Worm (Caenorhabditis elegans): ENCODE data around the gene F54E7.9.

The F54E7.9 gene

DNA sequence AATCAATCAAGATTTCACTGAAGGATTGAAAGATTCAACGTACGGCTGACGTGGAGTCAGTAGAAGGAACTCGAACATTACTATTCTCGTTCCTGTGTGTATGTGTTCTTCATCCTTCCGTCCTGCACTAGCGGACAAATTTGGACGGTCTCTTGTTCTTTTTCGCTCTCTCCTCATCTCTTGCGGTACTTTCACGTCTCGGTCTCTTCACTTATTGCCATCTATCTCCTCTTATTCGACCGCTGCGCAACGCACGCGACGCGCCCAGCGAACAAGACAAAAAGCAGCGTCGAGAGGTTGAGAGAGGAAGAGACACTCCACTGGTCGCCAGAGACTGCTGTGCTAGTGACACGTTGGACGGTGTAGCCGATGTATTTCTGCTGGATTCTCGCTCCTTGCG, 37.8 kb upstream of the F54E7.9 start (continued):
- peak; percentile 84 for TF ChIP-seq lin-11 (tag; optimal IDR thresholded peaks at IDR 0.05)
- TF ChIP-seq dmd-4 (tag; optimal IDR thresholded peaks at IDR 0.05): no peak
- no peak for TF ChIP-seq elt-3 (tag; optimal IDR thresholded peaks at IDR 0.05)
- peak; percentile 73 for TF ChIP-seq nhr-21 (tag; optimal IDR thresholded peaks at IDR 0.05)
- peak; percentile 63 to 68 for TF ChIP-seq mdl-1 (tag; optimal IDR thresholded peaks at IDR 0.05)
- no peak for TF ChIP-seq nhr-77 (tag; optimal IDR thresholded peaks at IDR 0.05)
- TF ChIP-seq ceh-82 (tag; optimal IDR thresholded peaks at IDR 0.05): no peak
- peak; percentile 24 for TF ChIP-seq blmp-1 (tag; optimal IDR thresholded peaks at IDR 0.05; ENCODE audit: insufficient read depth)
- peak; percentile 34 for TF ChIP-seq sma-3 (GFP tag; optimal IDR thresholded peaks at IDR 0.05)
- no peak for TF ChIP-seq ceh-16 (tag; optimal IDR thresholded peaks at IDR 0.05)
- TF ChIP-seq unc-55 (GFP tag; optimal IDR thresholded peaks at IDR 0.05): peak; percentile 83
- TF ChIP-seq nhr-237 (tag; optimal IDR thresholded peaks at IDR 0.05): no peak
- no peak for TF ChIP-seq nhr-11 (tag; optimal IDR thresholded peaks at IDR 0.05)
- TF ChIP-seq C34F6.9 (tag; optimal IDR thresholded peaks at IDR 0.05): peak; percentile 87
- no peak for TF ChIP-seq zag-1 (tag; optimal IDR thresholded peaks at IDR 0.05)
- peak; percentile 88 for TF ChIP-seq nhr-129 (tag; optimal IDR thresholded peaks at IDR 0.05)
- peak; percentile 7 for TF ChIP-seq ztf-4 (tag; optimal IDR thresholded peaks at IDR 0.05)
- peak; percentile 26 for TF ChIP-seq snpc-4 (tag; optimal IDR thresholded peaks at IDR 0.05)
- TF ChIP-seq peb-1 (tag; optimal IDR thresholded peaks at IDR 0.05): no peak
- TF ChIP-seq crh-2 (tag; optimal IDR thresholded peaks at IDR 0.05): peak; percentile 51
- TF ChIP-seq unc-62 (GFP tag; optimal IDR thresholded peaks at IDR 0.05): no peak
- TF ChIP-seq ztf-11 (tag; optimal IDR thresholded peaks at IDR 0.05): no peak
- TF ChIP-seq egl-27 (tag; optimal IDR thresholded peaks at IDR 0.05): peak; percentile 26
- TF ChIP-seq lin-13 (GFP tag; optimal IDR thresholded peaks at IDR 0.05): peak; percentile 12
- peak; percentile 60 for TF ChIP-seq nhr-25 (tag; optimal IDR thresholded peaks at IDR 0.05)
- no peak for TF ChIP-seq ama-1 (optimal IDR thresholded peaks at IDR 0.05)

DNA sequence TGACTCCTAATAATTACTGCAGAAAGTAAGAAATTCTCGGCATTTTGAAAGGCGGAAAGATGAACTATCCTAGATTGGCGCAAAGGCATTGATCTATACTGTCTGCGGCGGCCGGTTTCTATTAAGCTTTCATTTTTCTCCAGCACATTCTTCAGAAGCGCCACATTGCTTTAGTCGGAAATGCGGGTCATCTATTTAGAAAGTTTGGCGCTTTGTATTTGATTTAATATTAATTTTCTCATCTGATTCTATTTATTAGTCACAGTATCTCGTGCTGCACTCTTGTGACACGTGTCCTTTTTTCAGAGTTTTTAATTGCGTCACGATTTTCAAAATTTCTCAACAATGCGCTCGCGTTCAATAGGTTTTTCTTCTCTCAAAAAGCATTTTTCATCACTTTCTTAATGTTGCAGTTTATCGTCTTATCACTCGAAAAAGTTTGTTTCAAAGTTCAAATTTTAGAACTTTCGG, 37.3 kb upstream of the F54E7.9 start:
- TF ChIP-seq dmd-4 (tag; optimal IDR thresholded peaks at IDR 0.05): no peak
- no peak for TF ChIP-seq lin-13 (GFP tag; optimal IDR thresholded peaks at IDR 0.05)
- TF ChIP-seq lin-11 (tag; optimal IDR thresholded peaks at IDR 0.05): no peak
- TF ChIP-seq nhr-6 (tag; optimal IDR thresholded peaks at IDR 0.05): peak; percentile 16
- TF ChIP-seq nhr-12 (tag; optimal IDR thresholded peaks at IDR 0.05): no peak
- TF ChIP-seq crh-2 (tag; optimal IDR thresholded peaks at IDR 0.05): no peak
- TF ChIP-seq sma-9 (GFP tag; optimal IDR thresholded peaks at IDR 0.05): peak; percentile 2
- no peak for TF ChIP-seq sma-9 (tag; optimal IDR thresholded peaks at IDR 0.05)
- TF ChIP-seq ztf-11 (tag; optimal IDR thresholded peaks at IDR 0.05): no peak

DNA sequence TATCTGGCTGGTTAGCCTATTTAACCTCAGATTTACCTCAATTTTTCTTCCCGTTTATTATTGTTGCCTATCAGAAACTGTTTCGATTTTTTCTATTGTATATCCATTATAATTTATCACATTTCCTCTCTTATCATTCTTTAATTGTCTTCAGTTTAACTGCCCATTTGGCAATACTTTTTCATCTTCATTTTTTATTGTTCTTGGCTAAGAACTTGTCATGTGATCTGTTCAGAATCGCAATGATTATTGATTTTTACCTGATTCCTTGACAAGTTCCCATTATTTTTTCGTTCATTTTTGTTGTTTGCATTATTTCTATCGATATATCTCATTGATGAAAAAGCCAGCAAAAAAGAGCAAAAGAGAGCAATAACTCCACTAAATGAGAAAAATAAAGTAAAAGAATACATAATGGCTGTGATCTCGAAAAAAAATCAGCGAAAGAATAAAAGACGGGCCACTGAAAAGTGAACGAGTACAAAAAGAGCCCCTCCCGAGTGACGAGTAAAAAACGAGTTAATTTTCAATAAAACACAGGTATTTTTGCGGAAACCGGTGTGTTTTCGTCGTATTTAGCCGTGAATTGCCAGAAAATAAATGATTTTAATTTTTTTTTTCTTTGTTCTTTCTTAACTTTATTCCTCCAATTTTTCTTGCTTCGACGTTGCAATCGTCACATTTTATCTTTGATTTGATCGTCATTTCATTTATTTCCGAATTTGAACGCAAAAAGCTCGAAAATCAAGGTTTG, 36.7 kb upstream of the F54E7.9 start, which contains the start of gene arf-1:
Gene arf-1 (plus strand): TSS at position 657 of the 754 bp plus-strand sequence.
- TF ChIP-seq nhr-21 (tag; optimal IDR thresholded peaks at IDR 0.05) (no peak), dmd-4 (tag; optimal IDR thresholded peaks at IDR 0.05) (no peak), fos-1 (tag; optimal IDR thresholded peaks at IDR 0.05) (no peak), lsy-2 (tag; optimal IDR thresholded peaks at IDR 0.05) (no peak), nhr-12 (tag; optimal IDR thresholded peaks at IDR 0.05) (no peak), ZK546.5 (tag; optimal IDR thresholded peaks at IDR 0.05) (no peak)

DNA sequence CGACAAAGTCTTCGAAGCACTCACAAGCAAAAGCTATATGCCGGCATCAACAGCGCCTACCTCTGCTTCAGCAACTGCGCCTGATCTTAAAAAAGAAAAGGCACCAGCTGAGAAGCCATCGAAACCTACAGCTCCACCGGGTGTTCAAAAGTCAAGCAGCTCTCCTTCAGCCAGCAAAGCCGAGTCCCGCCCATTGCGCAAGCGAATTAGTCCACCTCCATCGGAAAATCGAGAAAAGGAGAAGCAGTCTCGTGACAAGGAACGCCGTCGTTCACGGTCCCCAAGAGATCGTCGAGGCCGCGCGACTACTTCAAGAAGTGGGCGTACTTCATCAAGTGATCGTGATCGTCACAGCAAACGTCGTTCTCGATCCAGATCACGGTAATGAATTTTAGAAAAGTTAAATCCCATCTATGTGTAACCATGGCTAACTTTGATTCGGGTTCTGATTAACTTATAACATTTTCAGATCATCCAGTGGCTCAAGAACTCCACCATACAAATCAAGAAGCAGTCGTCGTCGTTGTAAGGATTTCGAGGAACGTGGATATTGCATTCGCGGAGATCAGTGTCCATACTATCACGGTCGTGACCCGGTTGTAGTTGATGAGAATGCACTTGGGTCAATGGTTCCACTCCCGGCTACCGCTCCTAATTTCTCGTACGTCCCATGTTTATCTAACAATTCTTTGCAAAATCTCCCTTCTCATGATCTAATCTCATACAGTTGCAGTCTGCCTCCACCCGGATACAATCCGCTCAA, 34.4 kb upstream of the F54E7.9 start:
- TF ChIP-seq alr-1 (tag; optimal IDR thresholded peaks at IDR 0.05): no peak
- TF ChIP-seq mab-5 (tag; optimal IDR thresholded peaks at IDR 0.05): no peak
- TF ChIP-seq lin-39 (tag; optimal IDR thresholded peaks at IDR 0.05): no peak
- no peak for TF ChIP-seq unc-39 (tag; optimal IDR thresholded peaks at IDR 0.05)
- no peak for TF ChIP-seq nhr-25 (tag; optimal IDR thresholded peaks at IDR 0.05)
- no peak for TF ChIP-seq skn-1 (tag; optimal IDR thresholded peaks at IDR 0.05)
- TF ChIP-seq dmd-4 (tag; optimal IDR thresholded peaks at IDR 0.05): no peak
- no peak for TF ChIP-seq nhr-11 (tag; optimal IDR thresholded peaks at IDR 0.05)
- no peak for TF ChIP-seq unc-55 (GFP tag; optimal IDR thresholded peaks at IDR 0.05)
- TF ChIP-seq ceh-16 (tag; optimal IDR thresholded peaks at IDR 0.05): no peak
- no peak for TF ChIP-seq snpc-4 (tag; optimal IDR thresholded peaks at IDR 0.05)
- no peak for TF ChIP-seq sma-9 (GFP tag; optimal IDR thresholded peaks at IDR 0.05)
- no peak for TF ChIP-seq sma-9 (tag; optimal IDR thresholded peaks at IDR 0.05)
